Fruit fly (Drosophila melanogaster) whole organism, embryonic: ENCODE results near the gene CG2059.

ENCODE experiments used
- Asciz ChIP-seq: fragments of 200-800 bp; sonication (Bioruptor generic); optimal IDR thresholded peaks from 2 replicates; lab custom pipeline; 2017; ENCODE audit warnings: missing biosample characterization, mild to moderate bottlenecking, missing genetic modification characterization, missing genetic modification reagents
- Bdp1 ChIP-seq: fragments of 200-800 bp; sonication (Bioruptor generic); optimal IDR thresholded peaks from 3 replicates; lab custom pipeline; 2016; ENCODE audit warnings: missing biosample characterization, missing genetic modification characterization
- CG10654 ChIP-seq: fragments of 200-800 bp; sonication (Bioruptor generic); optimal IDR thresholded peaks from 2 replicates; lab custom pipeline; 2016; ENCODE audit warnings: missing biosample characterization, missing genetic modification characterization
- CG11695 ChIP-seq: fragments of 200-800 bp; sonication (Bioruptor generic); IDR thresholded peaks from 3 replicates; pipeline ENCODE4 v1.3.6; 2022; ENCODE audit warnings: missing biosample characterization, missing genetic modification characterization
- CG13894 ChIP-seq: fragments of 200-800 bp; sonication (Bioruptor generic); optimal IDR thresholded peaks from 3 replicates; lab custom pipeline; 2018; ENCODE audit warnings: missing biosample characterization, mild to moderate bottlenecking, missing genetic modification characterization, moderate library complexity
- CG14050 ChIP-seq: fragments of 200-800 bp; sonication (Bioruptor generic); IDR thresholded peaks from 3 replicates; pipeline ENCODE4 v1.3.6; 2022; ENCODE audit warnings: missing biosample characterization, missing genetic modification characterization
- CG1529 ChIP-seq: fragments of 200-800 bp; sonication (Bioruptor generic); optimal IDR thresholded peaks from 3 replicates; lab custom pipeline; 2018; ENCODE audit warnings: missing biosample characterization, missing genetic modification characterization
- CG1647 ChIP-seq: fragments of 200-800 bp; sonication (Bioruptor generic); optimal IDR thresholded peaks from 3 replicates; lab custom pipeline; 2016; ENCODE audit warnings: missing biosample characterization, missing genetic modification characterization
- CG2678 ChIP-seq: fragments of 200-800 bp; sonication (Bioruptor generic); optimal IDR thresholded peaks from 3 replicates; lab custom pipeline; 2019; ENCODE audit warnings: missing biosample characterization, mild to moderate bottlenecking, missing genetic modification characterization, moderate library complexity
- CG3065 ChIP-seq: fragments of 200-800 bp; sonication (Bioruptor generic); optimal IDR thresholded peaks from 2 replicates; lab custom pipeline; 2016; ENCODE audit warnings: missing biosample characterization, missing genetic modification characterization
- CG31388 ChIP-seq: fragments of 200-800 bp; sonication (Bioruptor generic); optimal IDR thresholded peaks from 2 replicates; lab custom pipeline; 2016; ENCODE audit warnings: missing biosample characterization, missing genetic modification characterization
- CG4360 ChIP-seq: fragments of 200-800 bp; sonication (Bioruptor generic); IDR thresholded peaks from 2 replicates; pipeline ENCODE4 v1.3.6; 2022; ENCODE audit warnings: missing biosample characterization, missing genetic modification characterization
- CG4707 ChIP-seq: fragments of 200-800 bp; sonication (Bioruptor generic); optimal IDR thresholded peaks from 2 replicates; lab custom pipeline; 2018; ENCODE audit warnings: missing biosample characterization, mild to moderate bottlenecking, missing genetic modification characterization, moderate library complexity
- CG7357 ChIP-seq: fragments of 200-800 bp; sonication (Bioruptor generic); IDR thresholded peaks from 3 replicates; pipeline ENCODE4 v1.3.6; 2022; ENCODE audit warnings: missing biosample characterization, missing genetic modification characterization
- CG7556 ChIP-seq: fragments of 200-800 bp; sonication (Bioruptor generic); optimal IDR thresholded peaks from 2 replicates; lab custom pipeline; 2017; ENCODE audit warnings: missing biosample characterization, mild to moderate bottlenecking, missing genetic modification characterization
- Chrac-16 ChIP-seq: fragments of 200-800 bp; sonication (Bioruptor generic); optimal IDR thresholded peaks from 3 replicates; lab custom pipeline; 2016; ENCODE audit warnings: missing biosample characterization, missing genetic modification characterization
- CrebB ChIP-seq: fragments of 200-800 bp; sonication (Bioruptor generic); optimal IDR thresholded peaks from 3 replicates; lab custom pipeline; 2018; ENCODE audit warnings: missing biosample characterization, mild to moderate bottlenecking, missing genetic modification characterization
- Dp ChIP-seq: fragments of 200-800 bp; sonication (Bioruptor generic); optimal IDR thresholded peaks from 2 replicates; lab custom pipeline; 2018; ENCODE audit warnings: missing biosample characterization, mild to moderate bottlenecking, missing genetic modification characterization, moderate library complexity
- Dref ChIP-seq: fragments of 200-800 bp; sonication (Bioruptor generic); IDR thresholded peaks from 2 replicates; pipeline ENCODE4 v1.3.6; 2022; ENCODE audit warnings: missing biosample characterization, missing genetic modification characterization
- Fer1 ChIP-seq: fragments of 200-800 bp; sonication (Bioruptor generic); optimal IDR thresholded peaks from 2 replicates; lab custom pipeline; 2017; ENCODE audit warnings: missing biosample characterization, mild to moderate bottlenecking, missing genetic modification characterization
- Hmx ChIP-seq: fragments of 200-800 bp; sonication (Bioruptor generic); optimal IDR thresholded peaks from 2 replicates; lab custom pipeline; 2016; ENCODE audit warnings: missing biosample characterization, missing genetic modification characterization
- Lpt ChIP-seq: fragments of >200 bp; optimal IDR thresholded peaks from 2 replicates; lab custom pipeline; 2018; ENCODE audit warnings: missing biosample characterization, missing genetic modification characterization
- NfI ChIP-seq: fragments of 200-800 bp; sonication (Bioruptor generic); optimal IDR thresholded peaks from 3 replicates; lab custom pipeline; 2018; ENCODE audit warnings: missing biosample characterization, mild to moderate bottlenecking, missing genetic modification characterization, moderate library complexity
- PHDP ChIP-seq: fragments of 200-800 bp; sonication (Bioruptor generic); optimal IDR thresholded peaks from 3 replicates; lab custom pipeline; 2018; ENCODE audit warnings: missing biosample characterization, mild to moderate bottlenecking, missing genetic modification characterization, moderate library complexity
- Ptx1 ChIP-seq: fragments of 200-800 bp; sonication (Bioruptor generic); IDR thresholded peaks from 2 replicates; pipeline ENCODE4 v1.3.6; 2022; ENCODE audit warnings: missing biosample characterization, missing genetic modification characterization
- aop ChIP-seq: fragments of 200-800 bp; sonication (Bioruptor generic); IDR thresholded peaks from 2 replicates; pipeline ENCODE4 v1.3.6; 2022; ENCODE audit warnings: missing biosample characterization, missing genetic modification characterization
- ash1 ChIP-seq: fragments of 200-800 bp; sonication (Bioruptor generic); optimal IDR thresholded peaks from 2 replicates; lab custom pipeline; 2018; ENCODE audit warnings: missing biosample characterization, mild to moderate bottlenecking, missing genetic modification characterization
- fru ChIP-seq: fragments of >200 bp; optimal IDR thresholded peaks from 2 replicates; lab custom pipeline; 2017
- hb ChIP-seq: fragments of 200-800 bp; sonication (Bioruptor generic); IDR thresholded peaks from 3 replicates; pipeline ENCODE4 v1.3.6; 2022; ENCODE audit warnings: missing biosample characterization, missing genetic modification characterization; ENCODE audit not compliant: partially characterized antibody
- luna ChIP-seq: fragments of 200-800 bp; sonication (Bioruptor generic); optimal IDR thresholded peaks from 2 replicates; lab custom pipeline; 2016; ENCODE audit warnings: missing biosample characterization, missing genetic modification characterization
- maf-S ChIP-seq: fragments of 200-800 bp; sonication (Bioruptor generic); optimal IDR thresholded peaks from 2 replicates; lab custom pipeline; 2016; ENCODE audit warnings: missing biosample characterization, missing genetic modification characterization
- psq ChIP-seq: fragments of 200-800 bp; sonication (Bioruptor generic); optimal IDR thresholded peaks from 2 replicates; lab custom pipeline; 2017; ENCODE audit warnings: missing biosample characterization, missing genetic modification characterization
- run ChIP-seq: fragments of 200-800 bp; sonication (Bioruptor generic); optimal IDR thresholded peaks from 3 replicates; lab custom pipeline; 2018; ENCODE audit warnings: missing biosample characterization, mild to moderate bottlenecking, missing genetic modification characterization
- salm ChIP-seq: fragments of 200-800 bp; sonication (Bioruptor generic); optimal IDR thresholded peaks from 2 replicates; lab custom pipeline; 2018; ENCODE audit warnings: missing biosample characterization, mild to moderate bottlenecking, missing genetic modification characterization
- sd ChIP-seq: fragments of 200-800 bp; sonication (Bioruptor generic); optimal IDR thresholded peaks from 3 replicates; lab custom pipeline; 2018; ENCODE audit warnings: missing biosample characterization, mild to moderate bottlenecking, missing genetic modification characterization, moderate library complexity
- sens-2 ChIP-seq: fragments of 200-800 bp; sonication (Bioruptor generic); IDR thresholded peaks from 2 replicates; pipeline ENCODE4 v1.3.6; 2022; ENCODE audit warnings: missing biosample characterization, missing genetic modification characterization
- sob ChIP-seq: fragments of 200-800 bp; sonication (Bioruptor generic); IDR thresholded peaks from 2 replicates; pipeline ENCODE4 v1.3.6; 2022; ENCODE audit warnings: missing biosample characterization, missing genetic modification characterization
- sqz ChIP-seq: fragments of 200-800 bp; sonication (Bioruptor generic); optimal IDR thresholded peaks from 3 replicates; lab custom pipeline; 2018; ENCODE audit warnings: missing biosample characterization, mild to moderate bottlenecking, missing genetic modification characterization
- sr ChIP-seq: fragments of 200-800 bp; sonication (Bioruptor generic); IDR thresholded peaks from 3 replicates; pipeline ENCODE4 v1.3.6; 2022; ENCODE audit warnings: missing biosample characterization, missing genetic modification characterization
- tap ChIP-seq: fragments of 200-800 bp; optimal IDR thresholded peaks from 3 replicates; lab custom pipeline; 2019; ENCODE audit warnings: missing biosample characterization, mild to moderate bottlenecking, missing genetic modification characterization, moderate library complexity

The CG2059 gene

dm6 chrX:7291850-7292499, 5.8 kb downstream of the CG2059 start (continued):
- peak; percentile 82 for TF ChIP-seq CG2678 (tag; lab: Kevin White, UChicago)
- no peak for TF ChIP-seq Hmx (GFP tag; lab: Kevin White, UChicago)
- TF ChIP-seq Ptx1 (GFP tag; lab: Robert Waterston, UW): peak; percentile 62
- TF ChIP-seq sd: peak; percentile 7
- peak; percentile 40 for TF ChIP-seq Fer1 (GFP tag; lab: Kevin White, UChicago)
- no peak for TF ChIP-seq Lpt (GFP tag; lab: Kevin White, UChicago)
- TF ChIP-seq sqz: peak; percentile 74
- TF ChIP-seq sob (GFP tag; lab: Robert Waterston, UW): peak; percentile 67; the same call in 1 of the 2 replicates
- peak; percentile 50 for TF ChIP-seq CG3065 (GFP tag; lab: Kevin White, UChicago)
- peak; percentile 41 for TF ChIP-seq Bdp1 (GFP tag; lab: Kevin White, UChicago)
- no peak for TF ChIP-seq aop
- peak; percentile 80 for TF ChIP-seq CG7556 (GFP tag; lab: Kevin White, UChicago)
- TF ChIP-seq maf-S: peak; percentile 40
- peak; percentile 58 for TF ChIP-seq CG4707 (GFP tag; lab: Kevin White, UChicago)
- TF ChIP-seq CrebB: no peak
- peak; percentile 29 for TF ChIP-seq tap
- TF ChIP-seq CG4360 (GFP tag; lab: Robert Waterston, UW): no peak
- peak; percentile 19 for TF ChIP-seq CG1647 (GFP tag; lab: Kevin White, UChicago)
- peak; percentile 38 for TF ChIP-seq run (tag; lab: Kevin White, UChicago)
- peak; percentile 38 for TF ChIP-seq CG31388 (GFP tag; lab: Kevin White, UChicago)
- TF ChIP-seq CG10654: peak; percentile 74
- peak; percentile 66; the same call in 2 of the 3 replicates for TF ChIP-seq CG11695 (GFP tag; lab: Robert Waterston, UW)
- TF ChIP-seq psq: peak; percentile 17
- no peak for TF ChIP-seq Dref (GFP tag; lab: Robert Waterston, UW)
- no peak for TF ChIP-seq fru (lab: Kevin White, UChicago)
- peak; percentile 76 for TF ChIP-seq PHDP
- peak; percentile 69 for TF ChIP-seq salm (tag; lab: Kevin White, UChicago)
- no peak for TF ChIP-seq sr (GFP tag; lab: Robert Waterston, UW)
- no peak for TF ChIP-seq ash1 (GFP tag; lab: Kevin White, UChicago)
- TF ChIP-seq luna (GFP tag; lab: Kevin White, UChicago): no peak
- no peak for TF ChIP-seq hb (GFP tag; lab: Robert Waterston, UW)
- peak; percentile 69 for TF ChIP-seq Asciz (GFP tag; lab: Kevin White, UChicago)
- TF ChIP-seq sens-2 (GFP tag; lab: Robert Waterston, UW): peak; percentile 77
- peak; percentile 77 for TF ChIP-seq CG1529 (GFP tag; lab: Kevin White, UChicago)
- peak; percentile 82 for TF ChIP-seq Chrac-16 (GFP tag; lab: Kevin White, UChicago)
- peak; percentile 30; the same call in 2 of the 3 replicates for TF ChIP-seq CG14050 (GFP tag; lab: Robert Waterston, UW)
- TF ChIP-seq Dp (GFP tag; lab: Kevin White, UChicago): no peak
- peak; percentile 21 for TF ChIP-seq NfI
- no peak for TF ChIP-seq CG13894
- TF ChIP-seq CG7357: peak; percentile 52; the same call in 1 of the 3 replicates
